Worm (Caenorhabditis elegans): ENCODE data around the gene acr-18.

DNA sequence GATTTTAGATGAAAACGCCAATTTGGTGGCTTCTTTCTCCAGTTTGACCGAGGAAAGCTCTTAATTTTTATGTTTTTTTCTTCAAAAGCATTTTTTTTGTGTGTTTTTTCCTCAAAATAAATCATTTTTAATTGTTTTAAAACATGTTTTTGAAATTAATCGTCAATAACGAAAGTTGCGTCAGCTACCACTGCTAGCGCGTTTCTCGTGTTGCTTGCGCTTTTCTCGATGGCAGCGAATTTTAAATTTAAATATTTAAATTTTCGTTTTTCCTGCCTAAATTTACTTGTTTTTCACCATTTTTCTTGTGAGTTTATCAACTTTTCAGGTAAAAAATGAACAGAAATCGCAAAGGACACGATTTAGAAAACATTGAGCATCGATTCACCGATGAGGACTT lies 21.0 kb downstream of the acr-18 start, which contains the start of gene prde-1:
- TF ChIP-seq lin-11 (tag; optimal IDR thresholded peaks at IDR 0.05) (no peak), pag-3 (tag; optimal IDR thresholded peaks at IDR 0.05; ENCODE audit: borderline replicate concordance) (no peak), dmd-4 (tag; optimal IDR thresholded peaks at IDR 0.05; ENCODE audit: borderline replicate concordance) (no peak), ceh-48 (tag; optimal IDR thresholded peaks at IDR 0.05) (no peak), ceh-22 (tag; optimal IDR thresholded peaks at IDR 0.05) (no peak), nhr-11 (tag; optimal IDR thresholded peaks at IDR 0.05) (no peak), pat-9 (tag; optimal IDR thresholded peaks at IDR 0.05) (no peak), ama-1 (optimal IDR thresholded peaks at IDR 0.05) (no peak), ztf-16 (tag; optimal IDR thresholded peaks at IDR 0.05) (no peak), ceh-2 (tag; optimal IDR thresholded peaks at IDR 0.05) (no peak), npax-4 (tag; optimal IDR thresholded peaks at IDR 0.05) (no peak), nfya-1 (tag; optimal IDR thresholded peaks at IDR 0.05) (no peak), eyg-1 (tag; optimal IDR thresholded peaks at IDR 0.05) (no peak)
